Worm (Caenorhabditis elegans) whole organism, L2 larva: ENCODE measurements around the gene F33G12.6.

Source experiments
- aly-2 ChIP-seq: fragments of 150-350 bp; optimal IDR thresholded peaks from 2 replicates; lab custom pipeline; 2014; ENCODE audit warnings: missing biosample characterization, missing genetic modification characterization
- blmp-1 ChIP-seq: sonication (generic microtip); optimal IDR thresholded peaks from 2 replicates; lab custom pipeline; 2017; ENCODE audit warnings: missing genetic modification characterization, mild to moderate bottlenecking, missing compliant biosample characterization, antibody characterized with exemption, moderate library complexity; ENCODE audit not compliant: insufficient read depth
- lsy-2 ChIP-seq, 2 experiments: fragments of 150-350 bp in 1 of 2; sonication (generic microtip) in 1 of 2; optimal IDR thresholded peaks; 2 replicates each; lab custom pipeline; 2014 to 2017; ENCODE audit warnings: missing biosample characterization in 2 of 2, missing genetic modification characterization in 2 of 2
- mab-5 ChIP-seq: fragments of 150-350 bp; optimal IDR thresholded peaks from 2 replicates; lab custom pipeline; 2014; ENCODE audit warnings: missing biosample characterization, missing genetic modification characterization
- nhr-10 ChIP-seq: sonication (generic microtip); optimal IDR thresholded peaks from 2 replicates; lab custom pipeline; 2017; ENCODE audit warnings: missing biosample characterization, missing genetic modification characterization
- nhr-237 ChIP-seq: fragments of 150-350 bp; optimal IDR thresholded peaks from 2 replicates; lab custom pipeline; 2014; ENCODE audit warnings: missing biosample characterization, missing genetic modification characterization
- nhr-77 ChIP-seq: fragments of 150-350 bp; optimal IDR thresholded peaks from 2 replicates; lab custom pipeline; 2014; ENCODE audit warnings: missing biosample characterization, missing genetic modification characterization
- unc-62 ChIP-seq: fragments of 150-350 bp; optimal IDR thresholded peaks from 2 replicates; lab custom pipeline; 2014; ENCODE audit warnings: missing biosample characterization, missing genetic modification reagents, missing genetic modification characterization
- zag-1 ChIP-seq: fragments of 150-350 bp; optimal IDR thresholded peaks from 2 replicates; lab custom pipeline; 2014; ENCODE audit warnings: missing biosample characterization, missing genetic modification characterization

DNA sequence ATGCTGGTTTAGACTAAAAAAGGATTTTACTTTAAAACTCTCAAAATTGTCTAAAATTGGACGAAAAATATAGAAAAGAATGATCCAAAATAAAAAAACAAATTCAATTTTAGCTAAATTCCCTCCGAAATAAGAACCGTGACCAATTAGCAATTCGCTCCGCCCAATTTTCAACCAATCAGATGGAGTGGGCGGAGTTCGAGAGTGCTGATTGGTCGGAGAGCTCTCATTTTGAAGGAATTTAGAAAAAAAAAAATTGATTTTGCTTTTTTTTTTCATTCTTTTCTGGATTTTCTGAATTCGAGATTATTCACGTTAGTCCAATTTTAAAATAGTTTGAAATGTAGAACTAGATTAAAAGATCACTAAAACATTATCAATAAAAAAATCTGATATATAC is 49.3 kb downstream of the F33G12.6 start:
- TF ChIP-seq nhr-237 (tag; lab: Kevin White, UChicago) (no peak), zag-1 (tag; lab: Kevin White, UChicago) (no peak), mab-5 (tag; lab: Kevin White, UChicago) (no peak), nhr-77 (tag; lab: Kevin White, UChicago) (no peak), unc-62 (no peak), nhr-10 (tag; lab: Kevin White, UChicago) (no peak), lsy-2 (tag; optimal IDR thresholded peaks at IDR 0.05; lab: Kevin White, UChicago) (no peak), aly-2 (no peak), blmp-1 (tag; lab: Kevin White, UChicago) (no peak)
